Fruit fly (Drosophila melanogaster): ENCODE results near the gene gnu.

gnu gene

dm6 chr3L:14785492-14785916, 17.7 kb downstream of the gnu start (continued):
- TF ChIP-seq Sox102F (GFP tag; optimal IDR thresholded peaks at IDR 0.05) (peak; percentile 9), CG18011 (GFP tag; optimal IDR thresholded peaks at IDR 0.05) (no peak), CG3065 (GFP tag; optimal IDR thresholded peaks at IDR 0.05) (no peak), bsh (GFP tag; optimal IDR thresholded peaks at IDR 0.05) (peak in 1 of 2 experiments; percentile 27), CG32772 (GFP tag; IDR thresholded peaks at IDR 0.05) (no peak; the same call in 1 of the 2 replicates), CG2199 (GFP tag; IDR thresholded peaks at IDR 0.05) (no peak; the same call in 2 of the 3 replicates), ash1 (GFP tag; optimal IDR thresholded peaks at IDR 0.05) (no peak), CG10366 (GFP tag; IDR thresholded peaks at IDR 0.05) (peak; percentile 31), danr (GFP tag; IDR thresholded peaks at IDR 0.05) (0 out of 2 replicates have a peak, but pooled peaks have one; percentile 20), lmd (GFP tag; IDR thresholded peaks at IDR 0.05) (peak; percentile 55), CG15479 (GFP tag; optimal IDR thresholded peaks at IDR 0.05) (peak; percentile 89), BEAF-32 (GFP tag; optimal IDR thresholded peaks at IDR 0.05) (no peak), al (GFP tag; IDR thresholded peaks at IDR 0.05) (0 out of 2 replicates have a peak, but pooled peaks have one; percentile 19), vnd (GFP tag; IDR thresholded peaks at IDR 0.05; ENCODE audit: partially characterized antibody) (no peak), pb (GFP tag; optimal IDR thresholded peaks at IDR 0.05) (no peak), NC2β (GFP tag; optimal IDR thresholded peaks at IDR 0.05) (no peak), CG3838 (GFP tag; optimal IDR thresholded peaks at IDR 0.05) (no peak), esg (GFP tag; conservative IDR thresholded peaks at IDR 0.05) (no peak), HLH3B (GFP tag; IDR thresholded peaks at IDR 0.05) (0 out of 2 replicates have a peak, but pooled peaks have one; percentile 27), Hmr (GFP tag; optimal IDR thresholded peaks at IDR 0.05) (no peak), dmrt11E (tag; optimal IDR thresholded peaks at IDR 0.05) (no peak), ssp (GFP tag; IDR thresholded peaks at IDR 0.05) (0 out of 2 replicates have a peak, but pooled peaks have one; percentile 10), CG10321 (GFP tag; IDR thresholded peaks at IDR 0.05) (no peak), odd (GFP tag; optimal IDR thresholded peaks at IDR 0.05) (no peak), Rx (GFP tag; IDR thresholded peaks at IDR 0.05) (no peak), CG14050 (GFP tag; IDR thresholded peaks at IDR 0.05) (no peak), CG3407 (GFP tag; optimal IDR thresholded peaks at IDR 0.05) (no peak), fu2 (GFP tag; optimal IDR thresholded peaks at IDR 0.05) (no peak), Dbx (GFP tag; IDR thresholded peaks at IDR 0.05) (peak; percentile 41; the same call in 2 of the 3 replicates), fd3F (GFP tag; optimal IDR thresholded peaks at IDR 0.05) (no peak), CG12071 (GFP tag; optimal IDR thresholded peaks at IDR 0.05) (no peak), CG8290 (GFP tag; optimal IDR thresholded peaks at IDR 0.05) (no peak), CG8290 (tag; optimal IDR thresholded peaks at IDR 0.05) (peak in 1 of 2 experiments; percentile 22), en (GFP tag; optimal IDR thresholded peaks at IDR 0.05) (no peak), dmrt99B (tag; optimal IDR thresholded peaks at IDR 0.05) (peak; percentile 41), CG17186 (GFP tag; optimal IDR thresholded peaks at IDR 0.05) (no peak), CG14710 (tag; optimal IDR thresholded peaks at IDR 0.05) (no peak), Ets97D (GFP tag; optimal IDR thresholded peaks at IDR 0.05) (no peak), Ptx1 (GFP tag; IDR thresholded peaks at IDR 0.05) (peak; percentile 59), chinmo (GFP tag; IDR thresholded peaks at IDR 0.05; ENCODE audit: partially characterized antibody) (peak; percentile 90; the same call in 1 of the 4 replicates), C15 (GFP tag; IDR thresholded peaks at IDR 0.05) (no peak), CG9932 (GFP tag; IDR thresholded peaks at IDR 0.05) (peak; percentile 27; the same call in 1 of the 2 replicates), row (GFP tag; IDR thresholded peaks at IDR 0.05) (peak; percentile 56), Dip3 (GFP tag; optimal IDR thresholded peaks at IDR 0.05) (no peak), CG30403 (GFP tag; optimal IDR thresholded peaks at IDR 0.05) (no peak), CG2120 (GFP tag; optimal IDR thresholded peaks at IDR 0.05) (peak; percentile 19), cas (GFP tag; IDR thresholded peaks at IDR 0.05) (0 out of 2 replicates have a peak, but pooled peaks have one; percentile 5), Atf-2 (GFP tag; optimal IDR thresholded peaks at IDR 0.05) (peak; percentile 12), Chrac-16 (GFP tag; optimal IDR thresholded peaks at IDR 0.05) (peak; percentile 0), CG9215 (GFP tag; IDR thresholded peaks at IDR 0.05) (peak; percentile 33; the same call in 1 of the 2 replicates), crc (GFP tag; optimal IDR thresholded peaks at IDR 0.05) (peak; percentile 1)

All from whole organism, embryonic.